Fruit fly (Drosophila melanogaster) whole organism, embryonic: ENCODE results near the gene UQCR-14.

Experiments
- Bgb ChIP-seq: fragments of 200-800 bp; sonication (Bioruptor generic); IDR thresholded peaks from 2 replicates; pipeline ENCODE4 v1.3.6; 2022; ENCODE audit warnings: missing biosample characterization, missing genetic modification characterization; ENCODE audit not compliant: partially characterized antibody
- BtbVII ChIP-seq: fragments of 200-800 bp; sonication (Bioruptor generic); optimal IDR thresholded peaks from 3 replicates; lab custom pipeline; 2017; ENCODE audit warnings: missing biosample characterization, mild to moderate bottlenecking, missing genetic modification characterization
- Bteb2 ChIP-seq: fragments of 200-800 bp; sonication (Bioruptor generic); optimal IDR thresholded peaks from 2 replicates; lab custom pipeline; 2016; ENCODE audit warnings: missing biosample characterization, missing genetic modification characterization
- CG10431 ChIP-seq: fragments of 200-800 bp; sonication (Bioruptor generic); optimal IDR thresholded peaks from 3 replicates; lab custom pipeline; 2018; ENCODE audit warnings: missing biosample characterization, mild to moderate bottlenecking, missing genetic modification characterization
- CG11085 ChIP-seq: fragments of 200-800 bp; sonication (Bioruptor generic); IDR thresholded peaks from 2 replicates; pipeline ENCODE4 v1.3.6; 2022; ENCODE audit warnings: missing biosample characterization, missing genetic modification characterization
- CG12391 ChIP-seq: fragments of 200-800 bp; sonication (Bioruptor generic); optimal IDR thresholded peaks from 3 replicates; lab custom pipeline; 2018; ENCODE audit warnings: missing biosample characterization, mild to moderate bottlenecking, missing genetic modification characterization, moderate library complexity
- CG15011 ChIP-seq: fragments of 200-800 bp; sonication (Bioruptor generic); optimal IDR thresholded peaks from 3 replicates; lab custom pipeline; 2018; ENCODE audit warnings: missing biosample characterization, mild to moderate bottlenecking, missing genetic modification characterization
- CG15514 ChIP-seq: fragments of 200-800 bp; sonication (Bioruptor generic); optimal IDR thresholded peaks from 3 replicates; lab custom pipeline; 2017; ENCODE audit warnings: missing biosample characterization, missing genetic modification characterization, mild to moderate bottlenecking, moderate library complexity, missing genetic modification reagents
- CG16863 ChIP-seq: fragments of 200-800 bp; sonication (Bioruptor generic); optimal IDR thresholded peaks from 3 replicates; lab custom pipeline; 2016; ENCODE audit warnings: missing biosample characterization, missing genetic modification characterization
- CG17385 ChIP-seq: fragments of 200-800 bp; sonication (Bioruptor generic); optimal IDR thresholded peaks from 3 replicates; lab custom pipeline; 2018; ENCODE audit warnings: missing biosample characterization, mild to moderate bottlenecking, missing genetic modification characterization
- CG17802 ChIP-seq: fragments of 200-800 bp; sonication (Bioruptor generic); optimal IDR thresholded peaks from 2 replicates; lab custom pipeline; 2018; ENCODE audit warnings: missing biosample characterization, mild to moderate bottlenecking, missing genetic modification characterization, moderate library complexity
- CG1832 ChIP-seq: fragments of 200-800 bp; sonication (Bioruptor generic); optimal IDR thresholded peaks from 2 replicates; lab custom pipeline; 2017; ENCODE audit warnings: missing biosample characterization, mild to moderate bottlenecking, missing genetic modification characterization, inconsistent platforms
- CG2116 ChIP-seq: fragments of 200-800 bp; sonication (Bioruptor generic); optimal IDR thresholded peaks from 3 replicates; lab custom pipeline; 2018; ENCODE audit warnings: missing biosample characterization, mild to moderate bottlenecking, missing genetic modification characterization
- CG3065 ChIP-seq: fragments of 200-800 bp; sonication (Bioruptor generic); optimal IDR thresholded peaks from 2 replicates; lab custom pipeline; 2016; ENCODE audit warnings: missing biosample characterization, missing genetic modification characterization
- CG3726 ChIP-seq: fragments of 200-800 bp; sonication (Bioruptor generic); IDR thresholded peaks from 3 replicates; pipeline ENCODE4, ENCODE4 v1.3.6; 2022; ENCODE audit warnings: missing biosample characterization, missing genetic modification characterization
- CG4617 ChIP-seq: fragments of 200-800 bp; sonication (Bioruptor generic); optimal IDR thresholded peaks from 3 replicates; lab custom pipeline; 2016; ENCODE audit warnings: missing biosample characterization, missing genetic modification characterization, borderline replicate concordance
- CG8359 ChIP-seq: fragments of 200-800 bp; sonication (Bioruptor generic); optimal IDR thresholded peaks from 2 replicates; lab custom pipeline; 2017; ENCODE audit warnings: missing biosample characterization, mild to moderate bottlenecking, missing genetic modification characterization, borderline replicate concordance
- E2f2 ChIP-seq: fragments of 200-800 bp; sonication (Bioruptor generic); IDR thresholded peaks from 2 replicates; pipeline ENCODE4 v1.3.6; 2022; ENCODE audit warnings: missing biosample characterization, missing genetic modification characterization
- Elba2 ChIP-seq: fragments of 200-800 bp; sonication (Bioruptor generic); optimal IDR thresholded peaks from 3 replicates; lab custom pipeline; 2016; ENCODE audit warnings: missing biosample characterization, missing genetic modification characterization
- HmgD ChIP-seq: fragments of 200-800 bp; sonication (Bioruptor generic); optimal IDR thresholded peaks from 3 replicates; lab custom pipeline; 2016; ENCODE audit warnings: missing biosample characterization, missing genetic modification characterization
- MESR4 ChIP-seq: fragments of 200-800 bp; sonication (Bioruptor generic); optimal IDR thresholded peaks from 2 replicates; lab custom pipeline; 2018; ENCODE audit warnings: missing biosample characterization, mild to moderate bottlenecking, missing genetic modification characterization, moderate library complexity
- NC2α ChIP-seq: fragments of 200-800 bp; sonication (Bioruptor generic); optimal IDR thresholded peaks from 2 replicates; lab custom pipeline; 2016; ENCODE audit warnings: missing biosample characterization, missing genetic modification characterization
- Optix ChIP-seq: fragments of 200-800 bp; sonication (Bioruptor generic); IDR thresholded peaks from 3 replicates; pipeline ENCODE4 v1.3.6; 2022; ENCODE audit warnings: missing biosample characterization, missing genetic modification characterization
- Rx ChIP-seq: fragments of 200-800 bp; sonication (Bioruptor generic); IDR thresholded peaks from 2 replicates; pipeline ENCODE4 v1.3.6; 2022; ENCODE audit warnings: missing biosample characterization, missing genetic modification characterization
- Sry-β ChIP-seq: fragments of 200-800 bp; sonication (Bioruptor generic); optimal IDR thresholded peaks from 2 replicates; lab custom pipeline; 2018; ENCODE audit warnings: missing biosample characterization, mild to moderate bottlenecking, missing genetic modification characterization, moderate library complexity
- Stat92E ChIP-seq, 3 experiments: fragments of >200 bp in 2 of 3; fragments of 200-800 bp in 1 of 3; sonication (Bioruptor generic) in 1 of 3; optimal IDR thresholded peaks; 2 replicates each; lab custom pipeline; 2017 to 2019; ENCODE audit warnings: missing biosample characterization in 3 of 3, missing genetic modification characterization in 3 of 3, mild to moderate bottlenecking in 1 of 3, moderate library complexity in 1 of 3
- TFAM ChIP-seq: fragments of 200-800 bp; sonication (Bioruptor generic); optimal IDR thresholded peaks from 2 replicates; lab custom pipeline; 2017; ENCODE audit warnings: missing biosample characterization, missing genetic modification characterization, inconsistent platforms
- Tbp ChIP-seq: fragments of >200 bp; optimal IDR thresholded peaks from 2 replicates; lab custom pipeline; 2018; ENCODE audit warnings: missing biosample characterization, missing genetic modification characterization
- bbx ChIP-seq: fragments of 200-800 bp; sonication (Bioruptor generic); IDR thresholded peaks from 2 replicates; pipeline ENCODE4 v1.3.6; 2022; ENCODE audit warnings: missing biosample characterization, missing genetic modification characterization; ENCODE audit not compliant: partially characterized antibody
- chinmo ChIP-seq: fragments of 200-800 bp; sonication (Bioruptor generic); IDR thresholded peaks from 4 replicates; pipeline ENCODE4 v1.3.6; 2022; ENCODE audit warnings: missing biosample characterization, missing genetic modification characterization; ENCODE audit not compliant: partially characterized antibody
- cwo ChIP-seq: fragments of 200-800 bp; sonication (Bioruptor generic); optimal IDR thresholded peaks from 3 replicates; lab custom pipeline; 2017; ENCODE audit warnings: missing biosample characterization, missing genetic modification characterization, mild to moderate bottlenecking, moderate library complexity, missing genetic modification reagents
- dati ChIP-seq: fragments of 200-800 bp; sonication (Bioruptor generic); IDR thresholded peaks from 2 replicates; pipeline ENCODE4 v1.3.6; 2022; ENCODE audit warnings: missing biosample characterization, missing genetic modification characterization
- dm ChIP-seq: fragments of 200-800 bp; sonication (Bioruptor generic); optimal IDR thresholded peaks from 3 replicates; lab custom pipeline; 2016; ENCODE audit warnings: missing biosample characterization, missing genetic modification characterization
- eve ChIP-seq, 2 experiments: fragments of >200 bp; optimal IDR thresholded peaks; 2 replicates each; lab custom pipeline; 2017; ENCODE audit warnings: missing biosample characterization in 2 of 2, missing genetic modification characterization in 2 of 2
- gsb-n ChIP-seq: fragments of 200-800 bp; sonication (Bioruptor generic); optimal IDR thresholded peaks from 3 replicates; lab custom pipeline; 2018; ENCODE audit warnings: missing biosample characterization, mild to moderate bottlenecking, missing genetic modification characterization
- ind ChIP-seq: fragments of 200-800 bp; sonication (Bioruptor generic); optimal IDR thresholded peaks from 3 replicates; lab custom pipeline; 2016; ENCODE audit warnings: missing biosample characterization, missing genetic modification characterization
- jigr1 ChIP-seq: fragments of 200-800 bp; sonication (Bioruptor generic); IDR thresholded peaks from 3 replicates; pipeline ENCODE4 v1.3.6; 2022; ENCODE audit warnings: missing biosample characterization, missing genetic modification characterization
- knrl ChIP-seq: fragments of 200-800 bp; sonication (Bioruptor generic); IDR thresholded peaks from 3 replicates; pipeline ENCODE4 v1.3.6; 2022; ENCODE audit warnings: missing biosample characterization, missing genetic modification characterization; ENCODE audit not compliant: partially characterized antibody
- oc ChIP-seq: fragments of 200-800 bp; sonication (Bioruptor generic); optimal IDR thresholded peaks from 2 replicates; lab custom pipeline; 2018; ENCODE audit warnings: missing biosample characterization, mild to moderate bottlenecking, missing genetic modification characterization, moderate library complexity
- pum ChIP-seq: fragments of 200-800 bp; sonication (Bioruptor generic); optimal IDR thresholded peaks from 2 replicates; lab custom pipeline; 2016; ENCODE audit warnings: missing biosample characterization, missing genetic modification characterization
- pzg ChIP-seq: fragments of 200-800 bp; sonication (Bioruptor generic); optimal IDR thresholded peaks from 3 replicates; lab custom pipeline; 2018; ENCODE audit warnings: missing biosample characterization, mild to moderate bottlenecking, missing genetic modification characterization, moderate library complexity
- rib ChIP-seq: fragments of 200-800 bp; sonication (Bioruptor generic); IDR thresholded peaks from 2 replicates; pipeline ENCODE4 v1.3.6; 2022; ENCODE audit warnings: missing biosample characterization, missing genetic modification characterization
- sd ChIP-seq: fragments of 200-800 bp; sonication (Bioruptor generic); optimal IDR thresholded peaks from 3 replicates; lab custom pipeline; 2018; ENCODE audit warnings: missing biosample characterization, mild to moderate bottlenecking, missing genetic modification characterization, moderate library complexity
- sens-2 ChIP-seq: fragments of 200-800 bp; sonication (Bioruptor generic); IDR thresholded peaks from 2 replicates; pipeline ENCODE4 v1.3.6; 2022; ENCODE audit warnings: missing biosample characterization, missing genetic modification characterization
- so ChIP-seq: fragments of 200-800 bp; sonication (Bioruptor generic); IDR thresholded peaks from 3 replicates; pipeline ENCODE4 v1.3.6; 2022; ENCODE audit warnings: missing biosample characterization, missing genetic modification characterization
- stwl ChIP-seq: fragments of 200-800 bp; sonication (Bioruptor generic); optimal IDR thresholded peaks from 3 replicates; lab custom pipeline; 2018; ENCODE audit warnings: missing biosample characterization, mild to moderate bottlenecking, missing genetic modification characterization, moderate library complexity
- vvl ChIP-seq: fragments of 200-800 bp; sonication (Bioruptor generic); IDR thresholded peaks from 2 replicates; pipeline ENCODE4 v1.3.6; 2022; ENCODE audit warnings: missing biosample characterization, missing genetic modification characterization
- zf30C ChIP-seq: fragments of 200-800 bp; sonication (Bioruptor generic); optimal IDR thresholded peaks from 3 replicates; lab custom pipeline; 2018; ENCODE audit warnings: missing biosample characterization, mild to moderate bottlenecking, missing genetic modification characterization
- zfh1 ChIP-seq: fragments of 200-800 bp; sonication (Bioruptor generic); IDR thresholded peaks from 3 replicates; pipeline ENCODE4 v1.3.6; 2022; ENCODE audit warnings: missing biosample characterization, missing genetic modification characterization

Gene UQCR-14

dm6 chrX:16323063-16323462 is 37.0 kb downstream of the UQCR-14 start, which contains the start of the genes CG9917 and CG32579 (continued):
- TF ChIP-seq sd (tag; lab: Kevin White, UChicago) (no peak), pum (GFP tag; lab: Kevin White, UChicago) (no peak), CG4617 (GFP tag; lab: Kevin White, UChicago) (peak; percentile 28), zf30C (GFP tag; lab: Kevin White, UChicago) (no peak), CG17802 (tag; lab: Kevin White, UChicago) (no peak), Elba2 (GFP tag; lab: Kevin White, UChicago) (peak; percentile 97), so (no peak), E2f2 (GFP tag; lab: Robert Waterston, UW) (peak; percentile 66), MESR4 (peak; percentile 34), Stat92E (GFP tag; optimal IDR thresholded peaks at IDR 0.05; lab: Kevin White, UChicago) (no peak), knrl (peak; percentile 76), CG17385 (no peak), BtbVII (GFP tag; lab: Kevin White, UChicago) (no peak), oc (tag; lab: Kevin White, UChicago) (no peak)

dm6 chrX:16323536-16323935 is 37.4 kb downstream of the UQCR-14 start:
- TF ChIP-seq Rx (no peak), dati (GFP tag; lab: Robert Waterston, UW) (no peak), gsb-n (tag; lab: Kevin White, UChicago) (no peak), cwo (GFP tag; lab: Kevin White, UChicago) (no peak), vvl (no peak), dm (no peak), CG12391 (tag; lab: Kevin White, UChicago) (no peak), sens-2 (no peak), NC2α (GFP tag; lab: Kevin White, UChicago) (no peak)

dm6 chrX:16325472-16325871 is 39.4 kb downstream of the UQCR-14 start, which contains the start of gene CalpC:
Gene CalpC (plus strand): TSS chrX:16325763.
- TF ChIP-seq chinmo (GFP tag; lab: Robert Waterston, UW), result peak; percentile 78; the same call in 2 of the 4 replicates
- no peak for TF ChIP-seq CG3065 (GFP tag; lab: Kevin White, UChicago)
- TF ChIP-seq Bteb2, result no peak
- TF ChIP-seq Tbp (GFP tag; lab: Kevin White, UChicago), result no peak
- no peak for TF ChIP-seq CG1832 (GFP tag; lab: Kevin White, UChicago)
- no peak for TF ChIP-seq CG11085 (GFP tag; lab: Robert Waterston, UW)
- no peak for TF ChIP-seq CG3726 (GFP tag; lab: Robert Waterston, UW)
- no peak for TF ChIP-seq CG15011
- TF ChIP-seq CG15514 (GFP tag; lab: Kevin White, UChicago), result peak; percentile 98
- TF ChIP-seq CG10431 (GFP tag; lab: Kevin White, UChicago), result no peak
- TF ChIP-seq Bgb, result peak; percentile 38; the same call in 1 of the 2 replicates
- no peak for TF ChIP-seq ind (GFP tag; lab: Kevin White, UChicago)
- TF ChIP-seq stwl, result peak; percentile 15
- peak; percentile 30 for TF ChIP-seq Sry-β (GFP tag; lab: Kevin White, UChicago)
- TF ChIP-seq eve (GFP tag; optimal IDR thresholded peaks at IDR 0.05; lab: Kevin White, UChicago), result no peak
- no peak for TF ChIP-seq HmgD (GFP tag; lab: Kevin White, UChicago)
- no peak for TF ChIP-seq CG16863
- TF ChIP-seq TFAM (GFP tag; lab: Kevin White, UChicago), result no peak
- TF ChIP-seq CG2116, result peak; percentile 3
- TF ChIP-seq jigr1 (GFP tag; lab: Robert Waterston, UW), result no peak
- TF ChIP-seq bbx (GFP tag; lab: Robert Waterston, UW), result 0 out of 2 replicates have a peak, but pooled peaks have one; percentile 40
- no peak for TF ChIP-seq zfh1 (GFP tag; lab: Robert Waterston, UW)
- no peak for TF ChIP-seq Optix
- TF ChIP-seq pzg (GFP tag; lab: Kevin White, UChicago), result peak; percentile 22
- TF ChIP-seq CG8359 (GFP tag; lab: Kevin White, UChicago), result no peak
- TF ChIP-seq rib (GFP tag; lab: Robert Waterston, UW), result no peak
